Fruit fly (Drosophila melanogaster) whole organism, pupa: ENCODE measurements around the gene CSN5.

ENCODE experiments used
- CG10348 ChIP-seq: fragments of 200-800 bp; sonication (Bioruptor generic); IDR thresholded peaks from 2 replicates; pipeline ENCODE4 v1.3.6; 2022; ENCODE audit warnings: missing biosample characterization, missing genetic modification characterization
- EcR ChIP-seq: fragments of 200-800 bp; sonication (Bioruptor generic); optimal IDR thresholded peaks from 3 replicates; lab custom pipeline; 2019; ENCODE audit warnings: missing biosample characterization, missing genetic modification characterization, mild to moderate bottlenecking, moderate library complexity, missing genetic modification reagents
- Ets98B ChIP-seq: fragments of 200-800 bp; sonication (Bioruptor generic); IDR thresholded peaks from 2 replicates; pipeline ENCODE4 v1.3.6; 2022; ENCODE audit warnings: missing biosample characterization, missing genetic modification characterization
- Pif1B ChIP-seq: fragments of 200-800 bp; sonication (Bioruptor generic); optimal IDR thresholded peaks from 3 replicates; lab custom pipeline; 2016; ENCODE audit warnings: missing biosample characterization, missing genetic modification characterization

DNA sequence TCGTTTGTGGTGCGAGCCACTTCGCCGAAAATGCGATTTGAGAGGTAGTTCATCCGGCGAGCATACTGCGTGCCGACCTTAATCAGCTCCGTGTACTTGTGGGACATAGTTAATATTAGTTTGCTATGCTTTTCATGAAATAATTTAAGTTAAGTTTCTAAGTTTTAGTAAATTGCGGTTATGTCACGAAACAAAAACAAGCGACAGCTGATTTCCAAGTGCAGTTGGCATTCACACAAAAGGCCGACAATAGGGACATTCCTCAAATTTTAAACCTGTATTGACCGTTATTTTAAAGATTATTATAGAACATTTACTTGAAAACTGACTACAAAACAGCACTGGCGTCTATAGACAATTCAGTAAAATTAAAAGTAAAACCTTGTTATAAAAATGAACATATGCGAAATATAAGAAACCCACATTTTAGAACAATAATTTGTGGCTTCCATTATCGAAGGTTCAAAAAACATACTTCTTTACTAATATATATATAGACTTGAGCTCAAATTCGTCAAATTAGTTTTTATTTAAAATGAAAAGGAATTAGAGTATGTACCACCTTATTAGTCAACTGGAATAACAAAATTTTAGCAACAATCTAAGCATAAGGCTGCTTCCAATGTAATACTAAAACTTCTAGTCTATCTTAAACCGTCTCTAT, 33.4 kb upstream of the CSN5 start, which contains the start of gene mRpS33:
- no peak for TF ChIP-seq Ets98B (GFP tag; lab: Robert Waterston, UW)
- no peak for TF ChIP-seq EcR
- TF ChIP-seq CG10348: no peak
- no peak for TF ChIP-seq Pif1B (GFP tag; lab: Kevin White, UChicago)
